Worm (Caenorhabditis elegans) whole organism, L1 larva: Measurements from ENCODE around the gene B0228.8.

Source experiments
- ces-1 ChIP-seq: fragments of 150-350 bp; optimal IDR thresholded peaks from 2 replicates; lab custom pipeline; 2014; ENCODE audit warnings: missing biosample characterization, missing genetic modification reagents, missing genetic modification characterization
- fos-1 ChIP-seq: fragments of 150-350 bp; optimal IDR thresholded peaks from 2 replicates; lab custom pipeline; 2014; ENCODE audit warnings: missing biosample characterization, missing genetic modification characterization
- nhr-28 ChIP-seq: fragments of 150-350 bp; optimal IDR thresholded peaks from 2 replicates; lab custom pipeline; 2014; ENCODE audit warnings: missing biosample characterization, missing genetic modification characterization
- pag-3 ChIP-seq: sonication (generic microtip); optimal IDR thresholded peaks from 2 replicates; lab custom pipeline; 2017; ENCODE audit warnings: missing genetic modification characterization, mild to moderate bottlenecking, missing compliant biosample characterization, antibody characterized with exemption, borderline replicate concordance; ENCODE audit not compliant: insufficient read depth
- snpc-4 ChIP-seq: fragments of 150-350 bp; optimal IDR thresholded peaks from 2 replicates; lab custom pipeline; 2014; ENCODE audit warnings: missing biosample characterization, missing genetic modification characterization
- unc-86 ChIP-seq: sonication (generic microtip); optimal IDR thresholded peaks from 2 replicates; lab custom pipeline; 2016; ENCODE audit warnings: missing genetic modification characterization, missing compliant biosample characterization
- ztf-4 ChIP-seq: fragments of 150-350 bp; optimal IDR thresholded peaks from 2 replicates; lab custom pipeline; 2014; ENCODE audit warnings: missing biosample characterization, missing genetic modification characterization

DNA sequence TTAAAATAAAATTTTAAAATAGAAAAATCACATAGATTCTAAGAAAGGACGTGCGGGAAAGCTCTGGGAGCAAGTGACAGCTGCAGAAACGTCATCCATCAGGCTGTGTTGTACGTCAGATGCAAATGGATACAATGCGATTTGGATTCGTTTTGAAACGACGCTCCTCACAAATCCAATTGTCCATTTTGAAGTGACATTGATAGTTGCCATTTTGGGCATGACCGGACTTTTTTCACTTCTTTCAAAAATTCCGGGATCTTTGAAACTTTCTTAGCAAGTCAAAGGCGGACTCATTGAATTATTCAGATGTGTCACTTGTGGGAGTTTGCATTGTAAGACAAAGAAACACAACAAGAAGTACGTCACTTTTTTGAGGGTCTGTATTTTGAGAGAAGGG lies 42.3 kb downstream of the B0228.8 start:
- TF ChIP-seq ztf-4 (tag; lab: Kevin White, UChicago) = no peak
- no peak for TF ChIP-seq ces-1 (GFP tag; lab: Kevin White, UChicago)
- no peak for TF ChIP-seq nhr-28 (tag; lab: Kevin White, UChicago)
- no peak for TF ChIP-seq pag-3 (tag; lab: Kevin White, UChicago)
- TF ChIP-seq unc-86 (tag; lab: Kevin White, UChicago) = no peak
- TF ChIP-seq snpc-4 (tag; lab: Kevin White, UChicago) = no peak
- no peak for TF ChIP-seq fos-1 (tag; lab: Kevin White, UChicago)
